Worm (Caenorhabditis elegans) whole organism, L2 larva: ENCODE data around the gene chmp-7.

ENCODE experiments used
- C34F6.9 ChIP-seq: fragments of 150-350 bp; optimal IDR thresholded peaks from 2 replicates; lab custom pipeline; 2014; ENCODE audit warnings: missing biosample characterization, missing genetic modification characterization
- ZK546.5 ChIP-seq: sonication (generic microtip); optimal IDR thresholded peaks from 2 replicates; lab custom pipeline; 2017; ENCODE audit warnings: missing biosample characterization, missing genetic modification characterization
- ama-1 ChIP-seq: fragments of 150-350 bp; optimal IDR thresholded peaks from 2 replicates; lab custom pipeline; 2018; ENCODE audit warnings: inconsistent platforms
- blmp-1 ChIP-seq: sonication (generic microtip); optimal IDR thresholded peaks from 2 replicates; lab custom pipeline; 2017; ENCODE audit warnings: missing genetic modification characterization, mild to moderate bottlenecking, missing compliant biosample characterization, antibody characterized with exemption, moderate library complexity; ENCODE audit not compliant: insufficient read depth
- elt-3 ChIP-seq: sonication (generic microtip); optimal IDR thresholded peaks from 2 replicates; lab custom pipeline; 2017; ENCODE audit warnings: missing biosample characterization, missing genetic modification characterization
- lin-39 ChIP-seq: fragments of 150-350 bp; optimal IDR thresholded peaks from 2 replicates; lab custom pipeline; 2014; ENCODE audit warnings: missing biosample characterization, missing genetic modification reagents, missing genetic modification characterization
- mdl-1 ChIP-seq, 2 experiments: fragments of 150-350 bp in 1 of 2; sonication (generic microtip) in 1 of 2; optimal IDR thresholded peaks; 2 replicates each; lab custom pipeline; 2017; ENCODE audit warnings: missing biosample characterization in 2 of 2, missing genetic modification characterization in 2 of 2
- nhr-25 ChIP-seq: fragments of 150-350 bp; sonication (generic microtip); optimal IDR thresholded peaks from 3 replicates; lab custom pipeline; 2014; ENCODE audit warnings: missing biosample characterization, missing genetic modification characterization
- sem-4 ChIP-seq: fragments of 150-350 bp; optimal IDR thresholded peaks from 2 replicates; lab custom pipeline; 2014; ENCODE audit warnings: missing biosample characterization, missing genetic modification reagents, missing genetic modification characterization
- snpc-4 ChIP-seq: fragments of 150-350 bp; optimal IDR thresholded peaks from 2 replicates; lab custom pipeline; 2014; ENCODE audit warnings: missing biosample characterization, missing genetic modification characterization

DNA sequence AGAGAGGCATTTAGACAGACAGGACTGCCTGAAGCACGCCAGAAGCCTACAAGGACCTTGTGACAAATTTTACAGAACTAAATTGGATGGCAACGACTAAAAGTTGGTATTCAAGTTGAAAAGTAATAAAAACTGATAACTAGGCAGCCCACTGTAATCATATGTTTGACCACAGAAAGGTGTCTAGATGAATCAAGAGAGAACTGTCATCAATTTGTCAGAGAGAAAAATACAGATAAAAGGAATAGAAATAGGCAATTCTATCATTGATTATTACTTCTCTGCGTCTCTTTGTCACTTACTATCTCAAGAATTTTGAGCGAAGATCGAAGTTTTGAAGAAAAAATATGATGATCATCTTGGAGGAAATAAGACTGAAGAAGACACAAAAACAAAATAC is 38.1 kb downstream of the chmp-7 start:
- TF ChIP-seq blmp-1 (no peak), lin-39 (no peak), mdl-1 (tag; optimal IDR thresholded peaks at IDR 0.05; lab: Kevin White, UChicago) (no peak), ZK546.5 (no peak), nhr-25 (peak; percentile 10), snpc-4 (tag; lab: Kevin White, UChicago) (no peak), sem-4 (no peak), elt-3 (tag; lab: Kevin White, UChicago) (no peak), ama-1 (no peak), C34F6.9 (tag; lab: Kevin White, UChicago) (no peak)
